Worm (Caenorhabditis elegans) whole organism, young adult: Measurements from ENCODE around the gene R07E5.11.
"Not testable (repeated sequence)": the region's sequence is repeated elsewhere in the genome, so short reads cannot be mapped to it uniquely, and the experiment has no call there.

Source experiments
- B0035.1 ChIP-seq: sonication (generic microtip); optimal IDR thresholded peaks from 2 replicates; lab custom pipeline; 2016; ENCODE audit warnings: missing genetic modification characterization, mild to moderate bottlenecking, missing compliant biosample characterization, missing genotype, missing genetic modification reagents
- B0261.1 ChIP-seq: sonication (generic microtip); optimal IDR thresholded peaks from 2 replicates; lab custom pipeline; 2016; ENCODE audit warnings: mild to moderate bottlenecking, missing genetic modification characterization, moderate library complexity, missing compliant biosample characterization
- C06A6.2 ChIP-seq: fragments of 200-800 bp; sonication (Bioruptor generic); conservative IDR thresholded peaks from 2 replicates; pipeline ENCODE4 v1.3.6; 2022; ENCODE audit warnings: missing genetic modification characterization, missing compliant biosample characterization
- D2030.7 ChIP-seq: fragments of 200-800 bp; sonication (Bioruptor generic); IDR thresholded peaks from 2 replicates; pipeline ENCODE4 v1.3.6; 2022; ENCODE audit warnings: missing genetic modification reagents, missing genetic modification characterization, missing compliant biosample characterization
- K11D2.4 ChIP-seq: fragments of 200-800 bp; sonication (Bioruptor generic); IDR thresholded peaks from 2 replicates; pipeline ENCODE4 v1.3.6; 2022; ENCODE audit warnings: missing genetic modification reagents, missing genetic modification characterization, missing compliant biosample characterization
- T07F8.4 ChIP-seq: sonication (generic microtip); optimal IDR thresholded peaks from 2 replicates; lab custom pipeline; 2016; ENCODE audit warnings: mild to moderate bottlenecking, missing genetic modification characterization, moderate library complexity, missing compliant biosample characterization
- Y53G8AR.9 ChIP-seq: fragments of 200-800 bp; sonication (Bioruptor generic); conservative IDR thresholded peaks from 2 replicates; pipeline ENCODE4 v1.3.6; 2022; ENCODE audit warnings: missing genetic modification reagents, missing genetic modification characterization, missing compliant biosample characterization
- Y56A3A.18 ChIP-seq: fragments of 200-800 bp; sonication (Bioruptor generic); IDR thresholded peaks from 2 replicates; pipeline ENCODE4 v1.3.6; 2022; ENCODE audit warnings: missing genetic modification reagents, missing genetic modification characterization, missing compliant biosample characterization
- Y95B8A.8 ChIP-seq: fragments of 200-800 bp; sonication (Bioruptor generic); IDR thresholded peaks from 2 replicates; pipeline ENCODE4 v1.3.6; 2022; ENCODE audit warnings: missing genetic modification reagents, missing genetic modification characterization, missing compliant biosample characterization
- attf-5 ChIP-seq: fragments of 200-800 bp; sonication (Bioruptor generic); optimal IDR thresholded peaks from 2 replicates; lab custom pipeline; 2018; ENCODE audit warnings: mild to moderate bottlenecking, missing genetic modification characterization, missing compliant biosample characterization
- cebp-1 ChIP-seq, 2 experiments: fragments of 200-800 bp in 1 of 2; sonication (Bioruptor generic) in 1 of 2; sonication (generic microtip) in 1 of 2; IDR thresholded peaks in 1 of 2; optimal IDR thresholded peaks in 1 of 2; 2 replicates each; pipeline versions ENCODE4 v1.3.6 to Lab custom; 2017 to 2022; ENCODE audit warnings: missing compliant biosample characterization in 2 of 2, missing genetic modification characterization in 2 of 2, mild to moderate bottlenecking in 1 of 2, missing genetic modification reagents in 1 of 2, moderate library complexity in 1 of 2
- ceh-100 ChIP-seq: fragments of 200-800 bp; sonication (Bioruptor generic); IDR thresholded peaks from 2 replicates; pipeline ENCODE4 v1.3.6; 2022; ENCODE audit warnings: missing genetic modification reagents, missing genetic modification characterization, missing compliant biosample characterization
- ceh-58 ChIP-seq: fragments of 200-800 bp; sonication (Bioruptor generic); IDR thresholded peaks from 2 replicates; pipeline ENCODE4 v1.3.6; 2022; ENCODE audit warnings: missing genetic modification characterization, missing compliant biosample characterization
- chd-7 ChIP-seq: sonication (generic microtip); optimal IDR thresholded peaks from 2 replicates; lab custom pipeline; 2016; ENCODE audit warnings: mild to moderate bottlenecking, missing genetic modification characterization, moderate library complexity, missing compliant biosample characterization
- die-1 ChIP-seq: sonication (generic microtip); optimal IDR thresholded peaks from 2 replicates; lab custom pipeline; 2016; ENCODE audit warnings: missing genotype, mild to moderate bottlenecking, missing genetic modification characterization, missing compliant biosample characterization
- dox-1 ChIP-seq: fragments of 200-800 bp; sonication (Bioruptor generic); IDR thresholded peaks from 2 replicates; pipeline ENCODE4 v1.3.6; 2022; ENCODE audit warnings: missing genetic modification reagents, missing genetic modification characterization, missing compliant biosample characterization
- egl-44 ChIP-seq: fragments of 200-800 bp; sonication (Bioruptor generic); IDR thresholded peaks from 2 replicates; pipeline ENCODE4 v1.3.6; 2022; ENCODE audit warnings: missing genetic modification reagents, missing genetic modification characterization, missing compliant biosample characterization
- egrh-3 ChIP-seq: fragments of 200-800 bp; sonication (Bioruptor generic); IDR thresholded peaks from 2 replicates; pipeline ENCODE4 v1.3.6; 2022; ENCODE audit warnings: missing genetic modification reagents, missing genetic modification characterization, missing compliant biosample characterization
- ekl-4 ChIP-seq: fragments of 200-800 bp; sonication (Bioruptor generic); IDR thresholded peaks from 2 replicates; pipeline ENCODE4 v1.3.6; 2022; ENCODE audit warnings: missing genetic modification reagents, missing genetic modification characterization, missing compliant biosample characterization
- fkh-3 ChIP-seq: sonication (generic microtip); optimal IDR thresholded peaks from 2 replicates; lab custom pipeline; 2016; ENCODE audit warnings: mild to moderate bottlenecking, missing genetic modification characterization, missing compliant biosample characterization
- gei-17 ChIP-seq: fragments of 200-800 bp; sonication (Bioruptor generic); optimal IDR thresholded peaks from 2 replicates; lab custom pipeline; 2018; ENCODE audit warnings: mild to moderate bottlenecking, missing genetic modification characterization, missing compliant biosample characterization
- hmg-1.2 ChIP-seq: fragments of 200-800 bp; sonication (Bioruptor generic); IDR thresholded peaks from 2 replicates; pipeline ENCODE4 v1.3.6; 2022; ENCODE audit warnings: missing genetic modification reagents, missing genetic modification characterization, missing compliant biosample characterization
- hmg-20 ChIP-seq: fragments of 200-800 bp; sonication (Bioruptor generic); IDR thresholded peaks from 2 replicates; pipeline ENCODE4 v1.3.6; 2022; ENCODE audit warnings: missing genetic modification reagents, missing genetic modification characterization, missing compliant biosample characterization
- let-607 ChIP-seq, 2 experiments: fragments of 200-800 bp in 1 of 2; sonication (Bioruptor generic) in 1 of 2; sonication (generic microtip) in 1 of 2; optimal IDR thresholded peaks; 2 replicates each; lab custom pipeline; 2016 to 2018; ENCODE audit warnings: mild to moderate bottlenecking in 2 of 2, missing compliant biosample characterization in 2 of 2, missing genetic modification characterization in 2 of 2, moderate library complexity in 2 of 2, missing genotype in 1 of 2
- lin-26 ChIP-seq: fragments of 200-800 bp; sonication (Bioruptor generic); IDR thresholded peaks from 2 replicates; pipeline ENCODE4 v1.3.6; 2022; ENCODE audit warnings: missing genetic modification reagents, missing genetic modification characterization, missing compliant biosample characterization
- lin-35 ChIP-seq, 3 experiments: fragments of 150-350 bp in 2 of 3; sonication (generic microtip) in 1 of 3; optimal IDR thresholded peaks; 2 replicates each; lab custom pipeline; 2014 to 2018; ENCODE audit warnings: missing biosample characterization in 3 of 3, missing genetic modification characterization in 3 of 3, missing genetic modification reagents in 3 of 3
- madf-10 ChIP-seq: sonication (generic microtip); optimal IDR thresholded peaks from 2 replicates; lab custom pipeline; 2016; ENCODE audit warnings: mild to moderate bottlenecking, missing genetic modification characterization, missing compliant biosample characterization
- madf-6 ChIP-seq: fragments of 200-800 bp; sonication (Bioruptor generic); IDR thresholded peaks from 2 replicates; pipeline ENCODE4 v1.3.6; 2022; ENCODE audit warnings: missing genetic modification reagents, missing genetic modification characterization, missing compliant biosample characterization
- mcd-1 ChIP-seq: fragments of 200-800 bp; sonication (Bioruptor generic); IDR thresholded peaks from 2 replicates; pipeline ENCODE4 v1.3.6; 2022; ENCODE audit warnings: missing genetic modification reagents, missing genetic modification characterization, missing compliant biosample characterization
- nfyb-1 ChIP-seq: fragments of 200-800 bp; sonication (Bioruptor generic); IDR thresholded peaks from 2 replicates; pipeline ENCODE4 v1.3.6; 2022; ENCODE audit warnings: missing genetic modification reagents, missing genetic modification characterization, missing compliant biosample characterization
- nhr-179 ChIP-seq: sonication (generic microtip); optimal IDR thresholded peaks from 2 replicates; lab custom pipeline; 2016; ENCODE audit warnings: mild to moderate bottlenecking, missing genetic modification characterization, missing compliant biosample characterization
- nhr-80 ChIP-seq: sonication (generic microtip); optimal IDR thresholded peaks from 2 replicates; lab custom pipeline; 2016; ENCODE audit warnings: missing genetic modification characterization, missing compliant biosample characterization
- pbrm-1 ChIP-seq: fragments of 200-800 bp; sonication (Bioruptor generic); IDR thresholded peaks from 2 replicates; pipeline ENCODE4 v1.3.6; 2022; ENCODE audit warnings: missing genetic modification reagents, missing genetic modification characterization, missing compliant biosample characterization
- rcor-1 ChIP-seq: fragments of 200-800 bp; sonication (Bioruptor generic); IDR thresholded peaks from 2 replicates; pipeline ENCODE4 v1.3.6; 2022; ENCODE audit warnings: missing genetic modification reagents, missing genetic modification characterization, missing compliant biosample characterization
- rec-8 ChIP-seq, 2 experiments: sonication (generic microtip); optimal IDR thresholded peaks; 2 replicates each; lab custom pipeline; 2016; ENCODE audit warnings: mild to moderate bottlenecking in 2 of 2, missing genetic modification characterization in 2 of 2, missing genetic modification reagents in 2 of 2, missing genotype in 2 of 2, missing biosample characterization in 1 of 2, missing compliant biosample characterization in 1 of 2, moderate library complexity in 1 of 2
- repo-1 ChIP-seq: sonication (generic microtip); optimal IDR thresholded peaks from 2 replicates; lab custom pipeline; 2017; ENCODE audit warnings: mild to moderate bottlenecking, missing genetic modification characterization, missing compliant biosample characterization
- rpc-1 ChIP-seq, 2 experiments: fragments of 150-350 bp in 1 of 2; sonication (generic microtip) in 1 of 2; optimal IDR thresholded peaks; 2 replicates each; lab custom pipeline; 2014 to 2018; ENCODE audit warnings: missing biosample characterization in 1 of 2, missing genetic modification characterization in 1 of 2, missing genetic modification reagents in 1 of 2, missing genotype in 1 of 2
- snpc-4 ChIP-seq, 5 experiments: fragments of 150-350 bp in 1 of 5; sonication (generic microtip) in 4 of 5; optimal IDR thresholded peaks; 2 replicates each; lab custom pipeline; 2014 to 2018; ENCODE audit warnings: missing genetic modification characterization in 5 of 5, missing biosample characterization in 3 of 5, antibody characterized with exemption in 2 of 5, mild to moderate bottlenecking in 2 of 5, missing compliant biosample characterization in 2 of 5, missing genotype in 2 of 5, moderate library complexity in 2 of 5, missing genetic modification reagents in 1 of 5
- somi-1 ChIP-seq: fragments of 200-800 bp; sonication (Bioruptor generic); optimal IDR thresholded peaks from 2 replicates; lab custom pipeline; 2018; ENCODE audit warnings: mild to moderate bottlenecking, missing genetic modification characterization, missing compliant biosample characterization
- tbp1 ChIP-seq: fragments of 200-800 bp; sonication (Bioruptor generic); optimal IDR thresholded peaks from 2 replicates; lab custom pipeline; 2018; ENCODE audit warnings: mild to moderate bottlenecking, missing genetic modification characterization, missing compliant biosample characterization
- zfh-2 ChIP-seq: fragments of 200-800 bp; sonication (Bioruptor generic); conservative IDR thresholded peaks from 2 replicates; pipeline ENCODE4 v1.3.6; 2022; ENCODE audit warnings: missing genetic modification reagents, missing genetic modification characterization, missing compliant biosample characterization
- ztf-18 ChIP-seq: sonication (generic microtip); optimal IDR thresholded peaks from 2 replicates; lab custom pipeline; 2016; ENCODE audit warnings: missing genotype, mild to moderate bottlenecking, missing genetic modification characterization, missing compliant biosample characterization
- ztf-28 ChIP-seq: fragments of 200-800 bp; sonication (Bioruptor generic); IDR thresholded peaks from 2 replicates; pipeline ENCODE4 v1.3.6; 2022; ENCODE audit warnings: missing genetic modification reagents, missing genetic modification characterization, missing compliant biosample characterization
- ztf-3 ChIP-seq: fragments of 200-800 bp; sonication (Bioruptor generic); optimal IDR thresholded peaks from 2 replicates; lab custom pipeline; 2018; ENCODE audit warnings: mild to moderate bottlenecking, missing genetic modification characterization, missing compliant biosample characterization

Gene R07E5.11

ce11 chrIII:4378600-4379293 lies 36.3 kb downstream of the R07E5.11 start:
- TF ChIP-seq K11D2.4 (GFP tag; lab: Robert Waterston, UW) (peak; percentile 76), ekl-4 (GFP tag; lab: Robert Waterston, UW) (peak; percentile 52), zfh-2 (GFP tag; lab: Robert Waterston, UW) (peak; percentile 88), C06A6.2 (GFP tag; lab: Robert Waterston, UW) (peak; percentile 27; the same call in 1 of the 2 replicates), Y56A3A.18 (GFP tag; lab: Robert Waterston, UW) (peak; percentile 59), let-607 (tag; optimal IDR thresholded peaks at IDR 0.05; lab: Kevin White, UChicago) (peak; percentile 34 to 51), fkh-3 (peak; percentile 63), rec-8 (tag; optimal IDR thresholded peaks at IDR 0.05; lab: Kevin White, UChicago) (peak in 1 of 2 experiments; percentile 8), Y95B8A.8 (0 out of 2 replicates have a peak, but pooled peaks have one; percentile 20), lin-35 (GFP tag; optimal IDR thresholded peaks at IDR 0.05; lab: Kevin White, UChicago) (peak in 1 of 3 experiments; percentile 59), gei-17 (peak; percentile 38), chd-7 (tag; lab: Kevin White, UChicago) (peak; percentile 59), egl-44 (GFP tag; lab: Robert Waterston, UW) (peak; percentile 76), mcd-1 (peak; percentile 68), D2030.7 (GFP tag; lab: Robert Waterston, UW) (peak; percentile 73; the same call in 1 of the 2 replicates), nhr-179 (tag; lab: Kevin White, UChicago) (peak; percentile 13), ztf-18 (tag; lab: Kevin White, UChicago) (peak; percentile 66), ztf-28 (GFP tag; lab: Robert Waterston, UW) (0 out of 2 replicates have a peak, but pooled peaks have one; percentile 39), ztf-3 (GFP tag; lab: Kevin White, UChicago) (peak; percentile 42), B0261.1 (peak; percentile 67), hmg-1.2 (GFP tag; lab: Robert Waterston, UW) (peak; percentile 76), rcor-1 (GFP tag; lab: Robert Waterston, UW) (peak; percentile 57), tbp1 (GFP tag; lab: Kevin White, UChicago) (peak; percentile 77), rpc-1 (optimal IDR thresholded peaks at IDR 0.05; lab: Kevin White, UChicago) (peak; percentile 63), rpc-1 (tag; optimal IDR thresholded peaks at IDR 0.05; lab: Kevin White, UChicago) (peak; percentile 63), somi-1 (GFP tag; lab: Kevin White, UChicago) (peak; percentile 1), lin-26 (GFP tag; lab: Robert Waterston, UW) (peak; percentile 72), madf-10 (peak; percentile 9), ceh-58 (GFP tag; lab: Robert Waterston, UW) (0 out of 2 replicates have a peak, but pooled peaks have one; percentile 2), madf-6 (GFP tag; lab: Robert Waterston, UW) (peak; percentile 28), repo-1 (tag; lab: Kevin White, UChicago) (peak; percentile 28), hmg-20 (peak; percentile 60), B0035.1 (tag; lab: Kevin White, UChicago) (peak; percentile 47), pbrm-1 (peak; percentile 56), nfyb-1 (peak; percentile 82; the same call in 1 of the 2 replicates), dox-1 (GFP tag; lab: Robert Waterston, UW) (peak; percentile 94), snpc-4 (tag; optimal IDR thresholded peaks at IDR 0.05; lab: Kevin White, UChicago) (peak in 3 of 4 experiments; percentile 2 to 66 (median 65)), attf-5 (GFP tag; lab: Kevin White, UChicago) (peak; percentile 10), ceh-100 (peak; percentile 25), Y53G8AR.9 (0 out of 2 replicates have a peak, but pooled peaks have one; percentile 24), die-1 (tag; lab: Kevin White, UChicago) (peak; percentile 0), egrh-3 (GFP tag; lab: Robert Waterston, UW) (peak; percentile 80), T07F8.4 (tag; lab: Kevin White, UChicago) (peak; percentile 2), nhr-80 (tag; lab: Kevin White, UChicago) (peak; percentile 86), cebp-1 (tag; optimal IDR thresholded peaks at IDR 0.05; lab: Kevin White, UChicago) (peak; percentile 54)
- not testable (repeated sequence) for TF ChIP-seq snpc-4 (GFP tag; optimal IDR thresholded peaks at IDR 0.05; lab: Kevin White, UChicago); cebp-1 (GFP tag; IDR thresholded peaks at IDR 0.05; lab: Robert Waterston, UW)
